Fruit fly (Drosophila melanogaster): ENCODE measurements around the gene pns.

Gene pns

DNA sequence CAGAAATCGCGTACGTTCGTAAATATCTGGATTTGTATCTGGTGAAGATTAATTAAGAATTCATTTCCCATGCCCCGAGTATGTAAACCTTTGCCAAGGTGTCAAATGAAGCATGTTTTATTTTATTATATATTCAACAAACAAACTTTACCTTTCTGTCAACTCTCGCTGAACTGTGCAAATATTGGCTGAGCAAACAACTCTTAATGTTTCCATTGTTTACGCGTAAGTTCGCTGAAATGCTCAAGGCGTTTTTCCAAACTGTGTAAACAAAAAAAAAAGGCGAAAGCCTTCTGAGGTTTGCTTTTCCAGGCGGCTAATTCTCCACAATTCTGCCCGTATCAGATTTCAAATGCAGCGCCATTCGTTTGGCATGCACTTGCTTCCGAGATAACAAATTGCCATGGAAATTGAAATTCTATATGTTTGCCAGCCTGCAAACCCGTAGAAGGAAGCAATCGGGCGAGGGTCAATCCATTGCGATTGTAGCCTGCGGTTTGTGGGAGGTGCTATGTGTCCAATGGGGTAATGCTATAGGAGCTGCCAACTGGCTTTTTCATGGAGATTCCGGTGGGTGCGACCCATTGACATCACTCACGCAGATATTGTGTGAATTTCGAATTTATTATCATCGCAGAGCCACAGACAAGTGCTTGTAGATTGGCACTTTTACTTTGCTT, 54.9 kb downstream of the pns start (continued):
- TF ChIP-seq jumu (GFP tag; optimal IDR thresholded peaks at IDR 0.05) = no peak
- TF ChIP-seq Nf-YC (tag; optimal IDR thresholded peaks at IDR 0.05) = no peak
- no peak for TF ChIP-seq Dfd (GFP tag; optimal IDR thresholded peaks at IDR 0.05)
- TF ChIP-seq CG14050 (GFP tag; IDR thresholded peaks at IDR 0.05) = peak; percentile 49; the same call in 2 of the 3 replicates
- peak; percentile 0 for TF ChIP-seq CG8924 (tag; optimal IDR thresholded peaks at IDR 0.05)
- no peak for TF ChIP-seq sc (optimal IDR thresholded peaks at IDR 0.05)
- TF ChIP-seq sc (GFP tag; optimal IDR thresholded peaks at IDR 0.05) = no peak
- peak; percentile 19 for TF ChIP-seq fd96Cb (tag; optimal IDR thresholded peaks at IDR 0.05)
- peak; percentile 95 for TF ChIP-seq CG12104 (GFP tag; optimal IDR thresholded peaks at IDR 0.05)
- TF ChIP-seq Pdp1 (GFP tag; optimal IDR thresholded peaks at IDR 0.05) = peak in 1 of 2 experiments; percentile 23
- no peak for TF ChIP-seq CG7745 (tag; optimal IDR thresholded peaks at IDR 0.05)
- TF ChIP-seq ci (GFP tag; IDR thresholded peaks at IDR 0.05) = peak; percentile 67
- TF ChIP-seq CG16779 (GFP tag; IDR thresholded peaks at IDR 0.05) = 0 out of 2 replicates have a peak, but pooled peaks have one; percentile 34
- TF ChIP-seq CG2712 (tag; optimal IDR thresholded peaks at IDR 0.05) = no peak
- peak; percentile 7 for TF ChIP-seq CG17912 (GFP tag; optimal IDR thresholded peaks at IDR 0.05)
- TF ChIP-seq nerfin-1 (tag; optimal IDR thresholded peaks at IDR 0.05) = peak; percentile 26
- TF ChIP-seq Stat92E (GFP tag; optimal IDR thresholded peaks at IDR 0.05) = no peak
- peak; percentile 75 for TF ChIP-seq CrebB (tag; optimal IDR thresholded peaks at IDR 0.05)
- peak; percentile 78 for TF ChIP-seq eyg (GFP tag; optimal IDR thresholded peaks at IDR 0.05)
- peak; percentile 69 for TF ChIP-seq repo (GFP tag; optimal IDR thresholded peaks at IDR 0.05)
- no peak for TF ChIP-seq dimm (GFP tag; IDR thresholded peaks at IDR 0.05)
- no peak for TF ChIP-seq tio (GFP tag; optimal IDR thresholded peaks at IDR 0.05)
- no peak; the same call in 2 of the 3 replicates for TF ChIP-seq gce (GFP tag; IDR thresholded peaks at IDR 0.05)
- no peak for TF ChIP-seq CG12769 (tag; optimal IDR thresholded peaks at IDR 0.05)
- TF ChIP-seq CG8290 (GFP tag; optimal IDR thresholded peaks at IDR 0.05) = no peak
- TF ChIP-seq CG8290 (tag; optimal IDR thresholded peaks at IDR 0.05) = no peak
- TF ChIP-seq az2 (GFP tag; optimal IDR thresholded peaks at IDR 0.05) = no peak
- peak; percentile 45; the same call in 1 of the 3 replicates for TF ChIP-seq C15 (GFP tag; IDR thresholded peaks at IDR 0.05)
- TF ChIP-seq CG12155 (GFP tag; optimal IDR thresholded peaks at IDR 0.05) = peak; percentile 46
- no peak for TF ChIP-seq Neu2 (GFP tag; optimal IDR thresholded peaks at IDR 0.05; ENCODE audit: borderline replicate concordance)
- no peak for TF ChIP-seq E2f1 (GFP tag; IDR thresholded peaks at IDR 0.05)
- TF ChIP-seq pros (GFP tag; optimal IDR thresholded peaks at IDR 0.05) = no peak
- TF ChIP-seq z (GFP tag; IDR thresholded peaks at IDR 0.05) = 0 out of 3 replicates have a peak, but pooled peaks have one; percentile 34
- TF ChIP-seq fu2 (GFP tag; optimal IDR thresholded peaks at IDR 0.05) = peak; percentile 38
- TF ChIP-seq CG5245 (GFP tag; optimal IDR thresholded peaks at IDR 0.05) = peak; percentile 7
- 0 out of 2 replicates have a peak, but pooled peaks have one; percentile 16 for TF ChIP-seq al (GFP tag; IDR thresholded peaks at IDR 0.05)
- peak; percentile 55; the same call in 1 of the 2 replicates for TF ChIP-seq ranshi (GFP tag; IDR thresholded peaks at IDR 0.05)
- peak; percentile 51 for TF ChIP-seq fd64A (GFP tag; optimal IDR thresholded peaks at IDR 0.05)
- TF ChIP-seq CG10979 (tag; optimal IDR thresholded peaks at IDR 0.05) = no peak
- TF ChIP-seq CG15514 (GFP tag; optimal IDR thresholded peaks at IDR 0.05) = peak; percentile 92
- TF ChIP-seq D19B (GFP tag; optimal IDR thresholded peaks at IDR 0.05) = no peak
- TF ChIP-seq knrl (GFP tag; IDR thresholded peaks at IDR 0.05; ENCODE audit: partially characterized antibody) = no peak
- no peak for TF ChIP-seq Tbp (GFP tag; optimal IDR thresholded peaks at IDR 0.05)
- TF ChIP-seq CG31224 (GFP tag; IDR thresholded peaks at IDR 0.05) = peak; percentile 37; the same call in 1 of the 2 replicates
- no peak for TF ChIP-seq Sry-β (GFP tag; optimal IDR thresholded peaks at IDR 0.05)
- TF ChIP-seq CG34376 (GFP tag; optimal IDR thresholded peaks at IDR 0.05) = peak; percentile 83
- no peak for TF ChIP-seq tna (GFP tag; IDR thresholded peaks at IDR 0.05; ENCODE audit: partially characterized antibody)
- TF ChIP-seq fd102C (GFP tag; optimal IDR thresholded peaks at IDR 0.05) = no peak
- no peak for TF ChIP-seq Sox102F (GFP tag; optimal IDR thresholded peaks at IDR 0.05)
- peak; percentile 6 for TF ChIP-seq psq (GFP tag; optimal IDR thresholded peaks at IDR 0.05)

Data from whole organism, embryonic.